Fruit fly (Drosophila melanogaster) whole organism, pupa: ENCODE data around the gene CG17633.

Experiments used
- CG10348 ChIP-seq: fragments of 200-800 bp; sonication (Bioruptor generic); IDR thresholded peaks from 2 replicates; pipeline ENCODE4 v1.3.6; 2022; ENCODE audit warnings: missing biosample characterization, missing genetic modification characterization
- CG17806 ChIP-seq: fragments of 200-800 bp; sonication (Bioruptor generic); optimal IDR thresholded peaks from 2 replicates; lab custom pipeline; 2018; ENCODE audit warnings: missing biosample characterization, mild to moderate bottlenecking, missing genetic modification characterization, moderate library complexity
- CG34367 ChIP-seq: fragments of 200-800 bp; sonication (Bioruptor generic); optimal IDR thresholded peaks from 2 replicates; lab custom pipeline; 2018; ENCODE audit warnings: missing biosample characterization, mild to moderate bottlenecking, missing genetic modification characterization
- EcR ChIP-seq: fragments of 200-800 bp; sonication (Bioruptor generic); optimal IDR thresholded peaks from 3 replicates; lab custom pipeline; 2019; ENCODE audit warnings: missing biosample characterization, missing genetic modification characterization, mild to moderate bottlenecking, moderate library complexity, missing genetic modification reagents
- Pif1A ChIP-seq: fragments of 200-800 bp; sonication (Bioruptor generic); optimal IDR thresholded peaks from 3 replicates; lab custom pipeline; 2016; ENCODE audit warnings: missing biosample characterization, missing genetic modification characterization
- fd96Ca ChIP-seq: fragments of 200-800 bp; sonication (Bioruptor generic); IDR thresholded peaks from 3 replicates; pipeline ENCODE4 v1.3.6; 2022; ENCODE audit warnings: missing biosample characterization, missing genetic modification characterization
- rn ChIP-seq: fragments of 200-800 bp; sonication (Bioruptor generic); IDR thresholded peaks from 2 replicates; pipeline ENCODE4 v1.3.6; 2022; ENCODE audit warnings: missing biosample characterization, missing genetic modification characterization

DNA sequence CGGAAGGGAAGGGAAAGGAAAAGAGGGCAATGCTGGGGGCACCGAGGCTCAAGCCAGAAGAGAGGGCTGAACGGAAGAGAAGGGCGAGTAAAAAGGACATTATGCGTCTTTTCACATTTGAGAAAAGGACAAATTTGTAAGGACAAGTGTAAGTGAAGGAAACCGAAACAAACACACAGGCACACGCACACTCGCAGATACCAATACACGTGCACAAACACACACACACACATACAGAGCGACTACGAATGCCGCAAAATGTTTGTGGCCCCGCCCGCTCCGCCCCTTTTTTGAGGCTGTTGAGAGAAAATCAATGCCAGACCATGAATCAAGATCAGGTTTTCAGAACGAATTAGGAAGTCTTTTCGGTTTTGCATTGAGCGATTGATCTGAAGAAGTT is 15.5 kb upstream of the CG17633 start:
- TF ChIP-seq CG17806 (tag; lab: Kevin White, UChicago) (no peak), fd96Ca (GFP tag; lab: Robert Waterston, UW) (no peak), rn (GFP tag; lab: Robert Waterston, UW) (no peak), CG10348 (no peak), Pif1A (GFP tag; lab: Kevin White, UChicago) (no peak), EcR (GFP tag; lab: Kevin White, UChicago) (no peak), CG34367 (tag; lab: Kevin White, UChicago) (no peak)
